Fruit fly (Drosophila melanogaster) whole organism, wandering third instar larva: ENCODE measurements around the gene loqs.

Experiments
- Mio ChIP-seq: sonication (Bioruptor generic); optimal IDR thresholded peaks from 2 replicates; lab custom pipeline; 2016; ENCODE audit warnings: missing biosample characterization, missing genetic modification characterization
- OdsH ChIP-seq: fragments of 200-800 bp; sonication (Bioruptor generic); optimal IDR thresholded peaks from 2 replicates; lab custom pipeline; 2016; ENCODE audit warnings: missing biosample characterization, mild to moderate bottlenecking, missing genetic modification characterization
- Sp1 ChIP-seq: fragments of 200-800 bp; sonication (Bioruptor generic); optimal IDR thresholded peaks from 3 replicates; lab custom pipeline; 2019; ENCODE audit warnings: missing biosample characterization, mild to moderate bottlenecking, missing genetic modification characterization, moderate library complexity
- Vsx2 ChIP-seq: fragments of 200-300, 225-300 bp; sonication (Bioruptor generic); optimal IDR thresholded peaks from 2 replicates; lab custom pipeline; 2018; ENCODE audit warnings: missing biosample characterization, missing genetic modification characterization; ENCODE audit not compliant: partially characterized antibody
- fru ChIP-seq: fragments of 200-800 bp; sonication (Bioruptor generic); optimal IDR thresholded peaks from 3 replicates; lab custom pipeline; 2016; ENCODE audit warnings: missing biosample characterization, mild to moderate bottlenecking, missing genetic modification characterization
- h ChIP-seq: fragments of 200-800 bp; sonication (Bioruptor generic); optimal IDR thresholded peaks from 3 replicates; lab custom pipeline; 2016; ENCODE audit warnings: missing biosample characterization, mild to moderate bottlenecking, missing genetic modification characterization
- lola ChIP-seq: fragments of >200 bp; optimal IDR thresholded peaks from 2 replicates; lab custom pipeline; 2017; ENCODE audit warnings: missing biosample characterization, missing genetic modification characterization
- sage ChIP-seq: fragments of 200-800 bp; sonication (Bioruptor generic); optimal IDR thresholded peaks from 2 replicates; lab custom pipeline; 2016; ENCODE audit warnings: missing biosample characterization, mild to moderate bottlenecking, missing genetic modification characterization
- usp ChIP-seq: fragments of >200 bp; optimal IDR thresholded peaks from 2 replicates; lab custom pipeline; 2017; ENCODE audit warnings: missing biosample characterization, missing genetic modification characterization

- TF ChIP-seq Vsx2 (GFP tag; lab: Kevin White, UChicago): no peak
- TF ChIP-seq OdsH (GFP tag; lab: Kevin White, UChicago): no peak
- peak; percentile 17 for TF ChIP-seq h (GFP tag; lab: Kevin White, UChicago)
- peak; percentile 3 for TF ChIP-seq fru (GFP tag; lab: Kevin White, UChicago)
- peak; percentile 14 for TF ChIP-seq Sp1
- no peak for TF ChIP-seq usp (GFP tag; lab: Kevin White, UChicago)
- TF ChIP-seq sage (GFP tag; lab: Kevin White, UChicago): peak; percentile 76
- no peak for TF ChIP-seq lola
- no peak for TF ChIP-seq Mio (GFP tag; lab: Kevin White, UChicago)
Observed at dm6 chr2L:13367378-13367777, 15.1 kb upstream of the loqs start, which contains the start of gene Tap42.
